Fruit fly (Drosophila melanogaster) whole organism, embryonic: Measurements from ENCODE around the gene Psa.

ENCODE experiments used
- Asciz ChIP-seq: fragments of 200-800 bp; sonication (Bioruptor generic); optimal IDR thresholded peaks from 2 replicates; lab custom pipeline; 2017; ENCODE audit warnings: missing biosample characterization, mild to moderate bottlenecking, missing genetic modification characterization, missing genetic modification reagents
- C15 ChIP-seq: fragments of 200-800 bp; sonication (Bioruptor generic); IDR thresholded peaks from 3 replicates; pipeline ENCODE4 v1.3.6; 2022; ENCODE audit warnings: missing biosample characterization, missing genetic modification characterization
- CG10267 ChIP-seq: fragments of 200-800 bp; sonication (Bioruptor generic); optimal IDR thresholded peaks from 2 replicates; lab custom pipeline; 2018; ENCODE audit warnings: missing biosample characterization, mild to moderate bottlenecking, missing genetic modification characterization, moderate library complexity
- CG10366 ChIP-seq: fragments of 200-800 bp; sonication (Bioruptor generic); IDR thresholded peaks from 2 replicates; pipeline ENCODE4 v1.3.6; 2022; ENCODE audit warnings: missing biosample characterization, missing genetic modification characterization
- CG14050 ChIP-seq: fragments of 200-800 bp; sonication (Bioruptor generic); IDR thresholded peaks from 3 replicates; pipeline ENCODE4 v1.3.6; 2022; ENCODE audit warnings: missing biosample characterization, missing genetic modification characterization
- CG14441 ChIP-seq: fragments of 200-800 bp; sonication (Bioruptor generic); IDR thresholded peaks from 2 replicates; pipeline ENCODE4 v1.3.6; 2022; ENCODE audit warnings: missing biosample characterization, missing genetic modification characterization
- CG1529 ChIP-seq: fragments of 200-800 bp; sonication (Bioruptor generic); optimal IDR thresholded peaks from 3 replicates; lab custom pipeline; 2018; ENCODE audit warnings: missing biosample characterization, missing genetic modification characterization
- CG15601 ChIP-seq: fragments of 200-800 bp; sonication (Bioruptor generic); optimal IDR thresholded peaks from 3 replicates; lab custom pipeline; 2019; ENCODE audit warnings: missing biosample characterization, mild to moderate bottlenecking, missing genetic modification characterization, moderate library complexity
- CG17802 ChIP-seq: fragments of 200-800 bp; sonication (Bioruptor generic); optimal IDR thresholded peaks from 2 replicates; lab custom pipeline; 2018; ENCODE audit warnings: missing biosample characterization, mild to moderate bottlenecking, missing genetic modification characterization, moderate library complexity
- CG2116 ChIP-seq: fragments of 200-800 bp; sonication (Bioruptor generic); optimal IDR thresholded peaks from 3 replicates; lab custom pipeline; 2018; ENCODE audit warnings: missing biosample characterization, mild to moderate bottlenecking, missing genetic modification characterization
- CG32532 ChIP-seq: fragments of 200-800 bp; sonication (Bioruptor generic); IDR thresholded peaks from 2 replicates; pipeline ENCODE4 v1.3.6; 2022; ENCODE audit warnings: missing biosample characterization, missing genetic modification characterization
- CG3281 ChIP-seq: fragments of 200-800 bp; sonication (Bioruptor generic); optimal IDR thresholded peaks from 3 replicates; lab custom pipeline; 2017; ENCODE audit warnings: missing biosample characterization, mild to moderate bottlenecking, missing genetic modification characterization
- CG3995 ChIP-seq: fragments of 200-800 bp; sonication (Bioruptor generic); optimal IDR thresholded peaks from 3 replicates; lab custom pipeline; 2016; ENCODE audit warnings: missing biosample characterization, missing genetic modification characterization
- CG43689 ChIP-seq: fragments of 200-800 bp; sonication (Bioruptor generic); IDR thresholded peaks from 2 replicates; pipeline ENCODE4 v1.3.6; 2022; ENCODE audit warnings: missing biosample characterization, missing genetic modification characterization
- CG6689 ChIP-seq: fragments of 200-800 bp; sonication (Bioruptor generic); IDR thresholded peaks from 2 replicates; pipeline ENCODE4 v1.3.6; 2022; ENCODE audit warnings: missing biosample characterization, missing genetic modification characterization
- CG7271 ChIP-seq: fragments of 200-800 bp; sonication (Bioruptor generic); optimal IDR thresholded peaks from 2 replicates; lab custom pipeline; 2018; ENCODE audit warnings: missing biosample characterization, mild to moderate bottlenecking, missing genetic modification characterization, moderate library complexity
- CG7963 ChIP-seq: fragments of 200-800 bp; sonication (Bioruptor generic); IDR thresholded peaks from 3 replicates; pipeline ENCODE4 v1.3.6; 2022; ENCODE audit warnings: missing biosample characterization, missing genetic modification characterization; ENCODE audit not compliant: partially characterized antibody
- Camta ChIP-seq: fragments of 200-800 bp; sonication (Bioruptor generic); optimal IDR thresholded peaks from 2 replicates; lab custom pipeline; 2016; ENCODE audit warnings: missing biosample characterization, missing genetic modification characterization
- D ChIP-seq, 2 experiments: fragments of 200-800 bp in 1 of 2; fragments of >200 bp in 1 of 2; sonication (Bioruptor generic) in 1 of 2; optimal IDR thresholded peaks; 2 replicates in 1 of 2; 3 replicates in 1 of 2; lab custom pipeline; 2017; ENCODE audit warnings: mild to moderate bottlenecking in 1 of 2, missing biosample characterization in 1 of 2, missing genetic modification characterization in 1 of 2, missing genetic modification reagents in 1 of 2
- ERR ChIP-seq: fragments of 200-800 bp; sonication (Bioruptor generic); optimal IDR thresholded peaks from 2 replicates; lab custom pipeline; 2016; ENCODE audit warnings: missing biosample characterization, missing genetic modification characterization
- Ets97D ChIP-seq: fragments of 200-800 bp; sonication (Bioruptor generic); optimal IDR thresholded peaks from 3 replicates; lab custom pipeline; 2016; ENCODE audit warnings: missing biosample characterization, missing genetic modification characterization
- Fer2 ChIP-seq: fragments of 200-800 bp; sonication (Bioruptor generic); optimal IDR thresholded peaks from 2 replicates; lab custom pipeline; 2018; ENCODE audit warnings: missing biosample characterization, mild to moderate bottlenecking, missing genetic modification characterization, moderate library complexity
- Hr39 ChIP-seq: fragments of >200 bp; optimal IDR thresholded peaks from 2 replicates; lab custom pipeline; 2017
- Lpt ChIP-seq: fragments of >200 bp; optimal IDR thresholded peaks from 2 replicates; lab custom pipeline; 2018; ENCODE audit warnings: missing biosample characterization, missing genetic modification characterization
- NK7.1 ChIP-seq: fragments of 200-800 bp; sonication (Bioruptor generic); optimal IDR thresholded peaks from 3 replicates; lab custom pipeline; 2016; ENCODE audit warnings: missing biosample characterization, missing genetic modification characterization
- Nf-YA ChIP-seq: fragments of 200-800 bp; sonication (Bioruptor generic); IDR thresholded peaks from 2 replicates; pipeline ENCODE4 v1.3.6; 2022; ENCODE audit warnings: missing biosample characterization, missing genetic modification characterization
- Optix ChIP-seq: fragments of 200-800 bp; sonication (Bioruptor generic); IDR thresholded peaks from 3 replicates; pipeline ENCODE4 v1.3.6; 2022; ENCODE audit warnings: missing biosample characterization, missing genetic modification characterization
- Ravus ChIP-seq: fragments of 200-800 bp; sonication (Bioruptor generic); IDR thresholded peaks from 2 replicates; pipeline ENCODE4 v1.3.6; 2022; ENCODE audit warnings: missing biosample characterization, missing genetic modification characterization
- Sox102F ChIP-seq: fragments of 200-800 bp; sonication (Bioruptor generic); optimal IDR thresholded peaks from 2 replicates; lab custom pipeline; 2018; ENCODE audit warnings: missing biosample characterization, mild to moderate bottlenecking, missing genetic modification characterization, moderate library complexity
- Spps ChIP-seq: fragments of 200-800 bp; sonication (Bioruptor generic); optimal IDR thresholded peaks from 2 replicates; lab custom pipeline; 2018; ENCODE audit warnings: missing biosample characterization, mild to moderate bottlenecking, missing genetic modification characterization
- Taf1 ChIP-seq: fragments of 200-800 bp; sonication (Bioruptor generic); IDR thresholded peaks from 2 replicates; pipeline ENCODE4 v1.3.6; 2022; ENCODE audit warnings: missing biosample characterization, missing genetic modification characterization
- ash1 ChIP-seq: fragments of 200-800 bp; sonication (Bioruptor generic); optimal IDR thresholded peaks from 2 replicates; lab custom pipeline; 2018; ENCODE audit warnings: missing biosample characterization, mild to moderate bottlenecking, missing genetic modification characterization
- bigmax ChIP-seq: fragments of 200-800 bp; sonication (Bioruptor generic); optimal IDR thresholded peaks from 2 replicates; lab custom pipeline; 2018; ENCODE audit warnings: missing biosample characterization, mild to moderate bottlenecking, missing genetic modification characterization
- caup ChIP-seq: fragments of 200-800 bp; sonication (Bioruptor generic); optimal IDR thresholded peaks from 3 replicates; lab custom pipeline; 2017; ENCODE audit warnings: missing biosample characterization, mild to moderate bottlenecking, missing genetic modification characterization, moderate library complexity; ENCODE audit not compliant: severe bottlenecking
- corto ChIP-seq: fragments of 200-800 bp; sonication (Bioruptor generic); optimal IDR thresholded peaks from 2 replicates; lab custom pipeline; 2016; ENCODE audit warnings: missing biosample characterization, mild to moderate bottlenecking, missing genetic modification characterization, moderate library complexity
- dpn ChIP-seq, 2 experiments: fragments of 200-800 bp; sonication (Bioruptor generic); optimal IDR thresholded peaks; 3 replicates each; lab custom pipeline; 2016; ENCODE audit warnings: missing biosample characterization in 2 of 2, missing genetic modification characterization in 2 of 2
- fd96Cb ChIP-seq: fragments of 200-800 bp; sonication (Bioruptor generic); optimal IDR thresholded peaks from 2 replicates; lab custom pipeline; 2018; ENCODE audit warnings: missing biosample characterization, mild to moderate bottlenecking, missing genetic modification characterization, moderate library complexity
- lab ChIP-seq: fragments of 200-800 bp; sonication (Bioruptor generic); optimal IDR thresholded peaks from 3 replicates; lab custom pipeline; 2017; ENCODE audit warnings: missing biosample characterization, missing genetic modification characterization, mild to moderate bottlenecking, moderate library complexity, missing genetic modification reagents
- lilli ChIP-seq: fragments of 200-800 bp; sonication (Bioruptor generic); optimal IDR thresholded peaks from 3 replicates; lab custom pipeline; 2016; ENCODE audit warnings: missing biosample characterization, missing genetic modification characterization
- mam ChIP-seq: fragments of 200-800 bp; sonication (Bioruptor generic); optimal IDR thresholded peaks from 3 replicates; lab custom pipeline; 2016; ENCODE audit warnings: missing biosample characterization, missing genetic modification characterization
- mirr ChIP-seq: fragments of 200-800 bp; sonication (Bioruptor generic); optimal IDR thresholded peaks from 3 replicates; lab custom pipeline; 2018; ENCODE audit warnings: missing biosample characterization, mild to moderate bottlenecking, missing genetic modification characterization
- org-1 ChIP-seq: fragments of 200-800 bp; sonication (Bioruptor generic); optimal IDR thresholded peaks from 2 replicates; lab custom pipeline; 2017; ENCODE audit warnings: missing biosample characterization, missing genetic modification characterization
- pzg ChIP-seq: fragments of 200-800 bp; sonication (Bioruptor generic); optimal IDR thresholded peaks from 3 replicates; lab custom pipeline; 2018; ENCODE audit warnings: missing biosample characterization, mild to moderate bottlenecking, missing genetic modification characterization, moderate library complexity
- run ChIP-seq: fragments of 200-800 bp; sonication (Bioruptor generic); optimal IDR thresholded peaks from 3 replicates; lab custom pipeline; 2018; ENCODE audit warnings: missing biosample characterization, mild to moderate bottlenecking, missing genetic modification characterization
- sc ChIP-seq, 3 experiments: fragments of >200 bp in 2 of 3; fragments of 200-800 bp in 1 of 3; sonication (Bioruptor generic) in 1 of 3; optimal IDR thresholded peaks; 2 replicates in 2 of 3; 3 replicates in 1 of 3; lab custom pipeline; 2017; ENCODE audit warnings: mild to moderate bottlenecking in 1 of 3, missing biosample characterization in 1 of 3, missing genetic modification characterization in 1 of 3, missing genetic modification reagents in 1 of 3
- slbo ChIP-seq: fragments of 200-800 bp; sonication (Bioruptor generic); IDR thresholded peaks from 2 replicates; pipeline ENCODE4 v1.3.6; 2022; ENCODE audit warnings: missing biosample characterization, missing genetic modification characterization
- sob ChIP-seq: fragments of 200-800 bp; sonication (Bioruptor generic); IDR thresholded peaks from 2 replicates; pipeline ENCODE4 v1.3.6; 2022; ENCODE audit warnings: missing biosample characterization, missing genetic modification characterization
- tup ChIP-seq: fragments of 200-800 bp; sonication (Bioruptor generic); optimal IDR thresholded peaks from 2 replicates; lab custom pipeline; 2016; ENCODE audit warnings: missing biosample characterization, mild to moderate bottlenecking, missing genetic modification characterization, moderate library complexity
- vvl ChIP-seq: fragments of 200-800 bp; sonication (Bioruptor generic); IDR thresholded peaks from 2 replicates; pipeline ENCODE4 v1.3.6; 2022; ENCODE audit warnings: missing biosample characterization, missing genetic modification characterization

Gene Psa

DNA sequence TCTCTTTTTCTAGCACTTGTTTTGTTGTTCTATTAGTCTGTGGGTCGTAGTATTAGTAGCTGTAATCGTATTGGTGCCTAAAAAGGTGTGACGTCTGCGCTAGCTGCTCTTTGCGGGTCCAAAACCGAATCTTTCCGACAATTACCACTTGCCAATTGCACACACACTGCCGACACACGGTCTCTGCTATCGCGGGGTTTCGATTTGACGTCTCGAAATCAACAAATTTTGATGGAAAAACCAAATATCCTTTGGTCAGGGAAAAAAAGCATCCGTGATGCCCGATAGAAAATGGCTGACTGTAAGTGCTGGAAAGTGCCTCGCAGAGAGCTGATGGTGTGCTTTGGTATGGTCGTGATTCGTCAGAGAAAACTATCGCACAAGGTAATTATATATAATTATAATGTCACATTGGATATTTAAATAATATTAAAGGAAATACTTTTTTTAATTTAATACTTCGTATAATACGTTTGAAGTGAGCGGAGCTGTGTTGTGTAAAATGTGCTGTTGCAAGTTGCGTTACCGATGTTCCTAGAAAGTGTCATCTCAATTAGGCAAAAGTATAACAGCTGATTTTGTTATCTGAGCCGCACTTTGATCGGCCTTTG is 55.6 kb downstream of the Psa start, which contains the start of the genes Pex10 and CG12099 (continued):
- TF ChIP-seq CG3281 (peak; percentile 85), CG1529 (GFP tag; lab: Kevin White, UChicago) (peak; percentile 51), C15 (GFP tag; lab: Robert Waterston, UW) (peak; percentile 70; the same call in 2 of the 3 replicates), Fer2 (tag; lab: Kevin White, UChicago) (peak; percentile 81), CG17802 (tag; lab: Kevin White, UChicago) (peak; percentile 45), Camta (GFP tag; lab: Kevin White, UChicago) (peak; percentile 48), Taf1 (GFP tag; lab: Robert Waterston, UW) (peak; percentile 86), CG3995 (GFP tag; lab: Kevin White, UChicago) (peak; percentile 66), org-1 (GFP tag; lab: Kevin White, UChicago) (peak; percentile 66), Spps (tag; lab: Kevin White, UChicago) (peak; percentile 44), CG15601 (tag; lab: Kevin White, UChicago) (peak; percentile 84), D (optimal IDR thresholded peaks at IDR 0.05; lab: Kevin White, UChicago) (no peak), D (GFP tag; optimal IDR thresholded peaks at IDR 0.05; lab: Kevin White, UChicago) (peak; percentile 68), CG6689 (GFP tag; lab: Robert Waterston, UW) (peak; percentile 91), Optix (GFP tag; lab: Robert Waterston, UW) (peak; percentile 92), CG7271 (tag; lab: Kevin White, UChicago) (peak; percentile 53), CG14441 (GFP tag; lab: Robert Waterston, UW) (peak; percentile 89), run (tag; lab: Kevin White, UChicago) (peak; percentile 16), corto (GFP tag; lab: Kevin White, UChicago) (peak; percentile 88), CG10267 (tag; lab: Kevin White, UChicago) (peak; percentile 100), Hr39 (lab: Kevin White, UChicago) (no peak), CG14050 (GFP tag; lab: Robert Waterston, UW) (peak; percentile 84), tup (peak; percentile 78), CG2116 (GFP tag; lab: Kevin White, UChicago) (peak; percentile 85), Ravus (GFP tag; lab: Robert Waterston, UW) (peak; percentile 72), lab (GFP tag; lab: Kevin White, UChicago) (peak; percentile 91), CG32532 (GFP tag; lab: Robert Waterston, UW) (peak; percentile 95), NK7.1 (GFP tag; lab: Kevin White, UChicago) (no peak), slbo (GFP tag; lab: Robert Waterston, UW) (peak; percentile 97), CG7963 (peak; percentile 72), fd96Cb (tag; lab: Kevin White, UChicago) (peak; percentile 71), ash1 (GFP tag; lab: Kevin White, UChicago) (no peak), pzg (GFP tag; lab: Kevin White, UChicago) (peak; percentile 76), ERR (peak; percentile 46), CG43689 (GFP tag; lab: Robert Waterston, UW) (peak; percentile 69; the same call in 1 of the 2 replicates), mam (peak; percentile 78), mirr (GFP tag; lab: Kevin White, UChicago) (peak; percentile 79), sob (GFP tag; lab: Robert Waterston, UW) (peak; percentile 95), Asciz (GFP tag; lab: Kevin White, UChicago) (no peak), sc (optimal IDR thresholded peaks at IDR 0.05; lab: Kevin White, UChicago) (no peak), sc (GFP tag; optimal IDR thresholded peaks at IDR 0.05; lab: Kevin White, UChicago) (no peak), dpn (GFP tag; optimal IDR thresholded peaks at IDR 0.05; lab: Kevin White, UChicago) (peak; percentile 67 to 93), vvl (GFP tag; lab: Robert Waterston, UW) (peak; percentile 93), CG10366 (GFP tag; lab: Robert Waterston, UW) (peak; percentile 92), lilli (GFP tag; lab: Kevin White, UChicago) (peak; percentile 88), caup (GFP tag; lab: Kevin White, UChicago) (peak; percentile 88), Sox102F (GFP tag; lab: Kevin White, UChicago) (no peak), Lpt (GFP tag; lab: Kevin White, UChicago) (no peak), bigmax (GFP tag; lab: Kevin White, UChicago) (no peak), Ets97D (peak; percentile 73), Nf-YA (GFP tag; lab: Robert Waterston, UW) (peak; percentile 66)
